Worm (Caenorhabditis elegans) whole organism, midembryonic: ENCODE data around the gene math-5.

Experiments used
- flt-1 ChIP-seq: fragments of 200-800 bp; sonication (Bioruptor generic); IDR thresholded peaks from 2 replicates; pipeline ENCODE4 v1.3.6; 2022; ENCODE audit warnings: missing genetic modification characterization, missing compliant biosample characterization
- klf-2 ChIP-seq: fragments of 200-800 bp; sonication (Bioruptor generic); conservative IDR thresholded peaks from 2 replicates; pipeline ENCODE4 v1.3.6; 2022; ENCODE audit warnings: missing genetic modification reagents, missing genetic modification characterization, missing compliant biosample characterization
- med-1 ChIP-seq: sonication (generic microtip); optimal IDR thresholded peaks from 2 replicates; lab custom pipeline; 2017; ENCODE audit warnings: missing genetic modification characterization, mild to moderate bottlenecking, missing compliant biosample characterization, antibody characterized with exemption, missing genetic modification reagents; ENCODE audit not compliant: insufficient read depth
- ref-1 ChIP-seq: fragments of 200-800 bp; sonication (Bioruptor generic); conservative IDR thresholded peaks from 2 replicates; pipeline ENCODE4 v1.3.6; 2022; ENCODE audit warnings: missing genetic modification reagents, missing genetic modification characterization, missing compliant biosample characterization
- ztf-23 ChIP-seq: fragments of 200-800 bp; sonication (Bioruptor generic); IDR thresholded peaks from 2 replicates; pipeline ENCODE4 v1.3.6; 2022; ENCODE audit warnings: missing genetic modification reagents, missing genetic modification characterization, missing compliant biosample characterization

DNA sequence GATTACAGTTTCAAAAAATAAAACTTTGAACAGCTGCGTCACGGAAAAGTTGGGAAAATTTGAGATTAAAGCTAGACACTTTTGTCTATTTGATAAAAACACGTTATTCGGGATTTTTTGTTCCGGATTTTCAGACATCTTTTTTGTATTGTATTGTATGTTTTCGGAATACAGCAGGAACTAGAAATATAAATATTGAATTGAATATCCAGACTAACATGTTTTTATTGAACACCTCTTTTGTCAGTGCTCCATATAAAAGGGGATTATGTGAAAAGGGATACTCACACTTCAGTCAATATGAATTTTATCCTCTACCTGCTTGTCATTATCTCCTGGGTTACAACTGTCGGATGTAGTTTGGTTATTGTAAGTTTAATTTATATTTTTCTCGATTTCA lies 11.3 kb upstream of the math-5 start, which contains the start of gene C16C4.1:
- TF ChIP-seq ztf-23 (GFP tag; lab: Robert Waterston, UW) (no peak), med-1 (no peak), klf-2 (GFP tag; lab: Robert Waterston, UW) (no peak), flt-1 (GFP tag; lab: Robert Waterston, UW) (no peak), ref-1 (GFP tag; lab: Robert Waterston, UW) (no peak)
